Fruit fly (Drosophila melanogaster): ENCODE data around the gene CG15019.

CG15019 gene

DNA sequence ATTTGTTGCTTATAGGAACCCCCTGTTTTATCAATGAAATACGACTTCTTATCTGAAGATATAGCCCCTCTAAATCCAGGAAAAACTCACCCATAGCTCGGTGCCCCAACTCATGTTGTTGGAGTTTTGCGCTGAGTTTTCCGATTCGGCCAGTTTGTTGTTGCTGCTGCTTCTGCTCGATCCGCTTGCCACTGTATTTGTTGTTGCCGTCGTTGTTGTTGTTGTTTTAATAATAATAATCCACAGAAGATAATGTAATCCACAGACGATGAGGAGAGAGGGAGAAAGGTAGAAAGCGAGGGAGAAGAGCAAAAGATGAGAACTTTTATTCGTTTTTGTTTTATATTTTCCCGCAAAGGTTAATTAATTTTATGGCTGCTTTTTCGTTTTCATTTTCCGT, 42.9 kb downstream of the CG15019 start:
- TF ChIP-seq cnc (optimal IDR thresholded peaks at IDR 0.05) (no peak), CG7101 (tag; optimal IDR thresholded peaks at IDR 0.05) (no peak), Clk (GFP tag; optimal IDR thresholded peaks at IDR 0.05) (no peak), kay (GFP tag; ENCODE audit: borderline replicate concordance) (no peak), cic (GFP tag; optimal IDR thresholded peaks at IDR 0.05) (no peak), toe (GFP tag; optimal IDR thresholded peaks at IDR 0.05) (no peak)

- TF ChIP-seq tj (GFP tag; optimal IDR thresholded peaks at IDR 0.05) (peak; percentile 48), Hr96 (GFP tag; optimal IDR thresholded peaks at IDR 0.05) (no peak)
Measured at dm6 chr3L:4360376-4360703, 45.5 kb downstream of the CG15019 start.

dm6 chr3L:4359688-4360375, 46.0 kb downstream of the CG15019 start:
- TF ChIP-seq tj (GFP tag; optimal IDR thresholded peaks at IDR 0.05) (peak; percentile 74), CG7101 (tag; optimal IDR thresholded peaks at IDR 0.05) (no peak)

DNA sequence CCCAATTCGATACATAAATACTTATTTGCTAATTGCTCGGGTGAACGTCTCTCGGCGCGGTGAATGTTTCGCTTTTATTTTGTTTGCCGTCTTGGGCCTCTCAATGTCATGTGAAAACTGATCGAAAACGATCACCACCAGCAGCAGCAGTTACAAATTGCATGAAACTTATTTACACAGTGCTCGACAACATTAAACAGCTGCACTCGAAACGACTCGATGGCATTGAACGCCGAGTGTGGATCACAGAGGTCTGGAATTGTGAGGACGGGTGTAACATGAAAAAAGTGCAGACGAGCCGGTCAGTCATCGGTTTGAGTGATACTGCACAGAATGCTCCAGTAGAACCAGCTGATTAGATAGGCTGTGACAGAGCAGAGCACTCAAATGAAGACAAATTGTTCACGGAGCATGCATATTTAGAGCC, 48.1 kb downstream of the CG15019 start:
- TF ChIP-seq Hr96 (GFP tag; optimal IDR thresholded peaks at IDR 0.05) (no peak), CG33017 (tag; optimal IDR thresholded peaks at IDR 0.05) (no peak), Clk (GFP tag; optimal IDR thresholded peaks at IDR 0.05) (no peak), ovo (GFP tag; optimal IDR thresholded peaks at IDR 0.05) (peak; percentile 14), CG12768 (GFP tag; optimal IDR thresholded peaks at IDR 0.05) (no peak), pad (GFP tag; optimal IDR thresholded peaks at IDR 0.05) (no peak), CG5204 (GFP tag; optimal IDR thresholded peaks at IDR 0.05) (no peak), cnc (optimal IDR thresholded peaks at IDR 0.05) (no peak), Crg-1 (GFP tag; optimal IDR thresholded peaks at IDR 0.05) (no peak), toe (GFP tag; optimal IDR thresholded peaks at IDR 0.05) (no peak), bab1 (GFP tag; optimal IDR thresholded peaks at IDR 0.05) (no peak), CG7101 (tag; optimal IDR thresholded peaks at IDR 0.05) (peak; percentile 5), kay (GFP tag; ENCODE audit: borderline replicate concordance) (no peak), CG1620 (GFP tag; optimal IDR thresholded peaks at IDR 0.05) (no peak), CG7045 (GFP tag; optimal IDR thresholded peaks at IDR 0.05) (no peak), CG11617 (GFP tag; optimal IDR thresholded peaks at IDR 0.05) (no peak), cic (GFP tag; optimal IDR thresholded peaks at IDR 0.05) (peak; percentile 14)

DNA sequence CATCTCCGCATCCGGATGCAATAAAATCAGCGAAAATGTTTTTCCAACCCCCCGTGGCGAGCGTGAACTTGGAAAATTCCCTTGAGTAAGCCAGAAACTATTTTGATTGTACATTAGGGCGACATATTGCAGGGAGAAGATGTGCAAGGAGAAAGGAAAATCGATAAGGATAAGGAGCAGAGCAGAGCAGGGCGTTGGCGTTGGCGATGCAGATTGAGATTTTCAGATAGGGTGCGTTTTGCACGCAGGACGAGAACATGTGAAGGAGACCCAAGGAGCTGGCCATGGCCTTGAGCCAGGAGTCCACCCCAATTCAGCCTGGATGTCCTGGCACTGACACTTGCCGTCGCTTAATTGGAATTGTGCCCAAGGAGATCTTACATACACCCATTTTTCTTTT, 48.9 kb downstream of the CG15019 start:
- no peak for TF ChIP-seq pad (GFP tag; optimal IDR thresholded peaks at IDR 0.05)
- no peak for TF ChIP-seq Hr96 (GFP tag; optimal IDR thresholded peaks at IDR 0.05)
- TF ChIP-seq CG7101 (tag; optimal IDR thresholded peaks at IDR 0.05), result no peak
- no peak for TF ChIP-seq Clk (GFP tag; optimal IDR thresholded peaks at IDR 0.05)
- no peak for TF ChIP-seq toe (GFP tag; optimal IDR thresholded peaks at IDR 0.05)
- TF ChIP-seq Mnt (GFP tag; optimal IDR thresholded peaks at IDR 0.05), result no peak
- TF ChIP-seq bab1 (GFP tag; optimal IDR thresholded peaks at IDR 0.05), result no peak
- no peak for TF ChIP-seq CG5204 (GFP tag; optimal IDR thresholded peaks at IDR 0.05)
- no peak for TF ChIP-seq cic (GFP tag; optimal IDR thresholded peaks at IDR 0.05)
- TF ChIP-seq CG33017 (tag; optimal IDR thresholded peaks at IDR 0.05), result no peak
- no peak for TF ChIP-seq CG12768 (GFP tag; optimal IDR thresholded peaks at IDR 0.05)
- no peak for TF ChIP-seq Crg-1 (GFP tag; optimal IDR thresholded peaks at IDR 0.05)
- TF ChIP-seq CG7045 (GFP tag; optimal IDR thresholded peaks at IDR 0.05), result no peak
- no peak for TF ChIP-seq kay (GFP tag; ENCODE audit: borderline replicate concordance)
- no peak for TF ChIP-seq CG11617 (GFP tag; optimal IDR thresholded peaks at IDR 0.05)
- no peak for TF ChIP-seq cnc (optimal IDR thresholded peaks at IDR 0.05)
- no peak for TF ChIP-seq CG14711 (tag; optimal IDR thresholded peaks at IDR 0.05)
- TF ChIP-seq CG1620 (GFP tag; optimal IDR thresholded peaks at IDR 0.05), result no peak

Measured in whole organism, adult.